Fruit fly (Drosophila melanogaster) whole organism, pupa: Measurements from ENCODE around the gene Polr3E.

ENCODE experiments used
- CG12605 ChIP-seq: fragments of 200-800 bp; sonication (Bioruptor generic); IDR thresholded peaks from 2 replicates; pipeline ENCODE4 v1.3.6; 2022; ENCODE audit warnings: missing biosample characterization, missing genetic modification characterization
- CG14655 ChIP-seq: fragments of 200-800 bp; sonication (Bioruptor generic); optimal IDR thresholded peaks from 3 replicates; lab custom pipeline; 2017; ENCODE audit warnings: mild to moderate bottlenecking, missing biosample characterization, missing genetic modification reagents, missing genetic modification characterization
- CG15710 ChIP-seq: fragments of 200-800 bp; sonication (Bioruptor generic); optimal IDR thresholded peaks from 2 replicates; lab custom pipeline; 2018; ENCODE audit warnings: missing biosample characterization, mild to moderate bottlenecking, missing genetic modification characterization, moderate library complexity
- CG17806 ChIP-seq: fragments of 200-800 bp; sonication (Bioruptor generic); optimal IDR thresholded peaks from 2 replicates; lab custom pipeline; 2018; ENCODE audit warnings: missing biosample characterization, mild to moderate bottlenecking, missing genetic modification characterization, moderate library complexity
- CG32121 ChIP-seq: fragments of 200-800 bp; sonication (Bioruptor generic); IDR thresholded peaks from 2 replicates; pipeline ENCODE4 v1.3.6; 2022; ENCODE audit warnings: missing biosample characterization, missing genetic modification characterization
- CG4496 ChIP-seq: fragments of 200-800 bp; sonication (Bioruptor generic); IDR thresholded peaks from 3 replicates; pipeline ENCODE4 v1.3.6; 2022; ENCODE audit warnings: missing biosample characterization, missing genetic modification characterization
- CG9948 ChIP-seq: fragments of 200-800 bp; sonication (Bioruptor generic); optimal IDR thresholded peaks from 2 replicates; lab custom pipeline; 2018; ENCODE audit warnings: missing biosample characterization, mild to moderate bottlenecking, missing genetic modification characterization, moderate library complexity
- Snoo ChIP-seq: fragments of 200-800 bp; sonication (Bioruptor generic); optimal IDR thresholded peaks from 3 replicates; lab custom pipeline; 2017; ENCODE audit warnings: missing biosample characterization, mild to moderate bottlenecking, missing genetic modification characterization, inconsistent platforms
- fd96Ca ChIP-seq: fragments of 200-800 bp; sonication (Bioruptor generic); IDR thresholded peaks from 3 replicates; pipeline ENCODE4 v1.3.6; 2022; ENCODE audit warnings: missing biosample characterization, missing genetic modification characterization
- rn ChIP-seq: fragments of 200-800 bp; sonication (Bioruptor generic); IDR thresholded peaks from 2 replicates; pipeline ENCODE4 v1.3.6; 2022; ENCODE audit warnings: missing biosample characterization, missing genetic modification characterization

DNA sequence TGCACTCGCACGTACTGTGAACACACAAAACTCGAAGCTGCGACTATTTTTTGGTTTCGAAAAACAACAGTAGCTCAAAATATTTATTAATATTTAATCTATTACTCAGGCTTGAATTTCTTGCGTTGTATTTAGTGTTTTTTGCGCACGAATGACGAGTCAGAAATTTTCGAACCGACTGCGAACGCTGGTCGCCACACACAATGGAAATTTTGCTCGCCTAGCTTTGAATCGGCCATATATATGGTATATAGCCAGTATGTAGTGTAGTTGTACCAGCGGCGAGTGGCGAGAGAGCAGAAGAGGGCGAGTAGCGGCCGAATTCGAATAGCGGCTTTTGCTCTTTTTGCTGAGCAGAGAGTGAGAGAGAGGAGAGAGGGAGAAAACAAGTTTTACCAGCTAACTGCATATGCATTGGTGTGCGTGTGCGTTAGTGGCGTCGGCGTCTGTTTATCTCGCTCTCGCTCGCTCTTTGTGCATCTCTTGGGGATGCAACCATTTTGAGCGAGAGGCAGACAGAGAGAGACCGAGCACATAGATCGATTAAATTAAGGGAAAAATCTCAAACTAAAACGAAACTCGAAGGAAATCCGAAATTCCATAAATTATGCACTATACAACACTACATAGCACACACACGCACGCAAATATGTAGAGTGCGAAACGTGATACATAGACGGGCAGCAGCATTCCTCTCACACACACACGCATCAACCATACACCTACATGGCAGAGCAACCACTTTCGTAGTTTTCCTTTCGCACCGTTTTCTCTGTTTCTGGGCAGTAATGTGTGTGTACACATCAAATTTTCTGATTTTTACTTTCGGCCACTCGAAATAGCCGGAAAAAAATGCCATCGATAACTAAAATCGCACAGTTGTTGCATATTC lies 5.4 kb upstream of the Polr3E start:
- peak; percentile 21 for TF ChIP-seq CG15710 (tag; lab: Kevin White, UChicago)
- TF ChIP-seq CG14655 (GFP tag; lab: Kevin White, UChicago) = no peak
- TF ChIP-seq CG12605 = peak; percentile 72
- no peak for TF ChIP-seq rn (GFP tag; lab: Robert Waterston, UW)
- TF ChIP-seq CG4496 = peak; percentile 71
- TF ChIP-seq CG17806 (tag; lab: Kevin White, UChicago) = no peak
- no peak for TF ChIP-seq Snoo (tag; lab: Kevin White, UChicago)
- no peak for TF ChIP-seq CG9948
- TF ChIP-seq fd96Ca (GFP tag; lab: Robert Waterston, UW) = peak; percentile 71; the same call in 2 of the 3 replicates
- peak; percentile 36; the same call in 1 of the 2 replicates for TF ChIP-seq CG32121 (GFP tag; lab: Robert Waterston, UW)
